Fruit fly (Drosophila melanogaster) whole organism, embryonic: ENCODE results near the gene CG13144.
A peak's percentile ranks its signal among the peaks of the same experiment; 100 is the strongest.

Experiments
- CG10431 ChIP-seq: fragments of 200-800 bp; sonication (Bioruptor generic); optimal IDR thresholded peaks from 3 replicates; lab custom pipeline; 2018; ENCODE audit warnings: missing biosample characterization, mild to moderate bottlenecking, missing genetic modification characterization
- CG10959 ChIP-seq: fragments of 200-800 bp; sonication (Bioruptor generic); IDR thresholded peaks from 2 replicates; pipeline ENCODE4 v1.3.6; 2022; ENCODE audit warnings: missing biosample characterization, missing genetic modification characterization
- CG10979 ChIP-seq: fragments of 200-800 bp; sonication (Bioruptor generic); optimal IDR thresholded peaks from 2 replicates; lab custom pipeline; 2018; ENCODE audit warnings: missing biosample characterization, mild to moderate bottlenecking, missing genetic modification characterization, moderate library complexity
- CG11247 ChIP-seq: fragments of 200-800 bp; sonication (Bioruptor generic); IDR thresholded peaks from 2 replicates; pipeline ENCODE4 v1.3.6; 2022; ENCODE audit warnings: missing biosample characterization, missing genetic modification characterization
- CG11560 ChIP-seq: fragments of 200-800 bp; sonication (Bioruptor generic); IDR thresholded peaks from 3 replicates; pipeline ENCODE4 v1.3.6; 2022; ENCODE audit warnings: missing biosample characterization, missing genetic modification characterization
- CG12219 ChIP-seq: fragments of 200-800 bp; sonication (Bioruptor generic); optimal IDR thresholded peaks from 3 replicates; lab custom pipeline; 2018; ENCODE audit warnings: missing biosample characterization, mild to moderate bottlenecking, missing genetic modification characterization
- CG12299 ChIP-seq: fragments of 200-800 bp; sonication (Bioruptor generic); optimal IDR thresholded peaks from 2 replicates; lab custom pipeline; 2018; ENCODE audit warnings: missing biosample characterization, mild to moderate bottlenecking, missing genetic modification characterization
- CG13624 ChIP-seq: fragments of 200-800 bp; sonication (Bioruptor generic); optimal IDR thresholded peaks from 2 replicates; lab custom pipeline; 2016; ENCODE audit warnings: missing biosample characterization, missing genetic modification characterization
- CG14014 ChIP-seq: fragments of 200-800 bp; sonication (Bioruptor generic); IDR thresholded peaks from 2 replicates; pipeline ENCODE4 v1.3.6; 2022; ENCODE audit warnings: missing biosample characterization, missing genetic modification characterization
- CG15601 ChIP-seq: fragments of 200-800 bp; sonication (Bioruptor generic); optimal IDR thresholded peaks from 3 replicates; lab custom pipeline; 2019; ENCODE audit warnings: missing biosample characterization, mild to moderate bottlenecking, missing genetic modification characterization, moderate library complexity
- CG15696 ChIP-seq: fragments of 200-800 bp; sonication (Bioruptor generic); optimal IDR thresholded peaks from 2 replicates; lab custom pipeline; 2019; ENCODE audit warnings: missing biosample characterization, mild to moderate bottlenecking, missing genetic modification characterization, moderate library complexity
- CG17359 ChIP-seq: fragments of 200-800 bp; sonication (Bioruptor generic); optimal IDR thresholded peaks from 3 replicates; lab custom pipeline; 2018; ENCODE audit warnings: missing biosample characterization, mild to moderate bottlenecking, missing genetic modification characterization, moderate library complexity
- CG17612 ChIP-seq: fragments of 200-800 bp; sonication (Bioruptor generic); IDR thresholded peaks from 2 replicates; pipeline ENCODE4 v1.3.6; 2022; ENCODE audit warnings: missing biosample characterization, missing genetic modification characterization
- CG18764 ChIP-seq: fragments of 200-800 bp; sonication (Bioruptor generic); optimal IDR thresholded peaks from 3 replicates; lab custom pipeline; 2016; ENCODE audit warnings: missing biosample characterization, missing genetic modification characterization
- CG4424 ChIP-seq: fragments of 200-800 bp; sonication (Bioruptor generic); optimal IDR thresholded peaks from 3 replicates; lab custom pipeline; 2016; ENCODE audit warnings: missing biosample characterization, missing genetic modification characterization
- CG4707 ChIP-seq: fragments of 200-800 bp; sonication (Bioruptor generic); optimal IDR thresholded peaks from 2 replicates; lab custom pipeline; 2018; ENCODE audit warnings: missing biosample characterization, mild to moderate bottlenecking, missing genetic modification characterization, moderate library complexity
- CG6791 ChIP-seq: fragments of 200-800 bp; sonication (Bioruptor generic); IDR thresholded peaks from 3 replicates; pipeline ENCODE4 v1.3.6; 2022; ENCODE audit warnings: missing biosample characterization, missing genetic modification characterization; ENCODE audit not compliant: partially characterized antibody
- CG7556 ChIP-seq: fragments of 200-800 bp; sonication (Bioruptor generic); optimal IDR thresholded peaks from 2 replicates; lab custom pipeline; 2017; ENCODE audit warnings: missing biosample characterization, mild to moderate bottlenecking, missing genetic modification characterization
- CG9437 ChIP-seq: fragments of 200-800 bp; sonication (Bioruptor generic); optimal IDR thresholded peaks from 2 replicates; lab custom pipeline; 2018; ENCODE audit warnings: missing biosample characterization, mild to moderate bottlenecking, missing genetic modification characterization
- CG9817 ChIP-seq: fragments of 200-800 bp; sonication (Bioruptor generic); optimal IDR thresholded peaks from 2 replicates; lab custom pipeline; 2018; ENCODE audit warnings: missing biosample characterization, mild to moderate bottlenecking, missing genetic modification characterization, moderate library complexity
- CHES-1-like ChIP-seq: fragments of 200-800 bp; sonication (Bioruptor generic); optimal IDR thresholded peaks from 2 replicates; lab custom pipeline; 2016; ENCODE audit warnings: missing biosample characterization, missing genetic modification characterization
- CTCF ChIP-seq: fragments of 200-800 bp; sonication (Bioruptor generic); optimal IDR thresholded peaks from 2 replicates; lab custom pipeline; 2017; ENCODE audit warnings: missing biosample characterization, mild to moderate bottlenecking, missing genetic modification characterization, moderate library complexity
- Camta ChIP-seq: fragments of 200-800 bp; sonication (Bioruptor generic); optimal IDR thresholded peaks from 2 replicates; lab custom pipeline; 2016; ENCODE audit warnings: missing biosample characterization, missing genetic modification characterization
- D19B ChIP-seq: fragments of 200-800 bp; sonication (Bioruptor generic); optimal IDR thresholded peaks from 2 replicates; lab custom pipeline; 2017; ENCODE audit warnings: missing biosample characterization, mild to moderate bottlenecking, missing genetic modification characterization
- Doc3 ChIP-seq: fragments of 200-800 bp; sonication (Bioruptor generic); IDR thresholded peaks from 3 replicates; pipeline ENCODE4 v1.3.6; 2022; ENCODE audit warnings: missing biosample characterization, missing genetic modification characterization; ENCODE audit not compliant: partially characterized antibody
- Fer2 ChIP-seq: fragments of 200-800 bp; sonication (Bioruptor generic); optimal IDR thresholded peaks from 2 replicates; lab custom pipeline; 2018; ENCODE audit warnings: missing biosample characterization, mild to moderate bottlenecking, missing genetic modification characterization, moderate library complexity
- Gug ChIP-seq: fragments of 200-800 bp; sonication (Bioruptor generic); IDR thresholded peaks from 4 replicates; pipeline ENCODE4 v1.3.6; 2022; ENCODE audit warnings: missing biosample characterization, missing genetic modification characterization
- Hsf ChIP-seq: fragments of 200-800 bp; sonication (Bioruptor generic); optimal IDR thresholded peaks from 3 replicates; lab custom pipeline; 2016; ENCODE audit warnings: missing biosample characterization, missing genetic modification characterization
- Meics ChIP-seq: fragments of 200-800 bp; sonication (Bioruptor generic); optimal IDR thresholded peaks from 2 replicates; lab custom pipeline; 2017; ENCODE audit warnings: missing biosample characterization, mild to moderate bottlenecking, missing genetic modification characterization
- NC2α ChIP-seq: fragments of 200-800 bp; sonication (Bioruptor generic); optimal IDR thresholded peaks from 2 replicates; lab custom pipeline; 2016; ENCODE audit warnings: missing biosample characterization, missing genetic modification characterization
- NFAT ChIP-seq: fragments of 200-800 bp; sonication (Bioruptor generic); IDR thresholded peaks from 2 replicates; pipeline ENCODE4 v1.3.6; 2022; ENCODE audit warnings: missing biosample characterization, missing genetic modification characterization
- PHDP ChIP-seq: fragments of 200-800 bp; sonication (Bioruptor generic); optimal IDR thresholded peaks from 3 replicates; lab custom pipeline; 2018; ENCODE audit warnings: missing biosample characterization, mild to moderate bottlenecking, missing genetic modification characterization, moderate library complexity
- Rfx ChIP-seq: fragments of 200-800 bp; sonication (Bioruptor generic); IDR thresholded peaks from 2 replicates; pipeline ENCODE4 v1.3.6; 2022; ENCODE audit warnings: missing biosample characterization, missing genetic modification characterization
- Six4 ChIP-seq: fragments of 200-800 bp; sonication (Bioruptor generic); optimal IDR thresholded peaks from 2 replicates; lab custom pipeline; 2016; ENCODE audit warnings: missing biosample characterization, missing genetic modification characterization
- Sox102F ChIP-seq: fragments of 200-800 bp; sonication (Bioruptor generic); optimal IDR thresholded peaks from 2 replicates; lab custom pipeline; 2018; ENCODE audit warnings: missing biosample characterization, mild to moderate bottlenecking, missing genetic modification characterization, moderate library complexity
- al ChIP-seq: fragments of 200-800 bp; sonication (Bioruptor generic); IDR thresholded peaks from 2 replicates; pipeline ENCODE4 v1.3.6; 2022; ENCODE audit warnings: missing biosample characterization, missing genetic modification characterization
- bowl ChIP-seq: fragments of 200-800 bp; sonication (Bioruptor generic); IDR thresholded peaks from 2 replicates; pipeline ENCODE4 v1.3.6; 2022; ENCODE audit warnings: missing biosample characterization, missing genetic modification characterization
- cg ChIP-seq: fragments of 200-800 bp; sonication (Bioruptor generic); optimal IDR thresholded peaks from 3 replicates; lab custom pipeline; 2019; ENCODE audit warnings: missing biosample characterization, mild to moderate bottlenecking, missing genetic modification characterization, moderate library complexity
- chinmo ChIP-seq: fragments of 200-800 bp; sonication (Bioruptor generic); IDR thresholded peaks from 4 replicates; pipeline ENCODE4 v1.3.6; 2022; ENCODE audit warnings: missing biosample characterization, missing genetic modification characterization; ENCODE audit not compliant: partially characterized antibody
- croc ChIP-seq: fragments of 200-800 bp; sonication (Bioruptor generic); conservative IDR thresholded peaks from 3 replicates; pipeline ENCODE4 v1.3.6; 2022; ENCODE audit warnings: missing biosample characterization, missing genetic modification characterization
- dimm ChIP-seq: fragments of 200-800 bp; sonication (Bioruptor generic); IDR thresholded peaks from 2 replicates; pipeline ENCODE4 v1.3.6; 2022; ENCODE audit warnings: missing biosample characterization, missing genetic modification characterization
- fd102C ChIP-seq: fragments of 200-800 bp; sonication (Bioruptor generic); optimal IDR thresholded peaks from 2 replicates; lab custom pipeline; 2018; ENCODE audit warnings: missing biosample characterization, mild to moderate bottlenecking, missing genetic modification characterization, moderate library complexity
- gcm2 ChIP-seq: fragments of 200-800 bp; sonication (Bioruptor generic); optimal IDR thresholded peaks from 2 replicates; lab custom pipeline; 2016; ENCODE audit warnings: missing biosample characterization, missing genetic modification characterization
- gem ChIP-seq: fragments of 200-800 bp; sonication (Bioruptor generic); optimal IDR thresholded peaks from 2 replicates; lab custom pipeline; 2019; ENCODE audit warnings: missing biosample characterization, mild to moderate bottlenecking, missing genetic modification characterization, moderate library complexity
- h ChIP-seq: fragments of >200 bp; optimal IDR thresholded peaks from 2 replicates; lab custom pipeline; 2017
- kah ChIP-seq: fragments of 200-800 bp; sonication (Bioruptor generic); optimal IDR thresholded peaks from 2 replicates; lab custom pipeline; 2018; ENCODE audit warnings: missing biosample characterization, mild to moderate bottlenecking, missing genetic modification characterization
- luna ChIP-seq: fragments of 200-800 bp; sonication (Bioruptor generic); optimal IDR thresholded peaks from 2 replicates; lab custom pipeline; 2016; ENCODE audit warnings: missing biosample characterization, missing genetic modification characterization
- row ChIP-seq: fragments of 200-800 bp; sonication (Bioruptor generic); IDR thresholded peaks from 3 replicates; pipeline ENCODE4 v1.3.6; 2022; ENCODE audit warnings: missing biosample characterization, missing genetic modification characterization
- slp2 ChIP-seq: fragments of 200-800 bp; sonication (Bioruptor generic); optimal IDR thresholded peaks from 2 replicates; lab custom pipeline; 2016; ENCODE audit warnings: missing biosample characterization, missing genetic modification characterization
- sr ChIP-seq: fragments of 200-800 bp; sonication (Bioruptor generic); IDR thresholded peaks from 3 replicates; pipeline ENCODE4 v1.3.6; 2022; ENCODE audit warnings: missing biosample characterization, missing genetic modification characterization
- stc ChIP-seq: fragments of 200-800 bp; sonication (Bioruptor generic); IDR thresholded peaks from 2 replicates; pipeline ENCODE4 v1.3.6; 2022; ENCODE audit warnings: missing biosample characterization, missing genetic modification characterization
- trh ChIP-seq: fragments of 200-800 bp; sonication (Bioruptor generic); optimal IDR thresholded peaks from 2 replicates; lab custom pipeline; 2016; ENCODE audit warnings: missing biosample characterization, missing genetic modification characterization

CG13144 gene

DNA sequence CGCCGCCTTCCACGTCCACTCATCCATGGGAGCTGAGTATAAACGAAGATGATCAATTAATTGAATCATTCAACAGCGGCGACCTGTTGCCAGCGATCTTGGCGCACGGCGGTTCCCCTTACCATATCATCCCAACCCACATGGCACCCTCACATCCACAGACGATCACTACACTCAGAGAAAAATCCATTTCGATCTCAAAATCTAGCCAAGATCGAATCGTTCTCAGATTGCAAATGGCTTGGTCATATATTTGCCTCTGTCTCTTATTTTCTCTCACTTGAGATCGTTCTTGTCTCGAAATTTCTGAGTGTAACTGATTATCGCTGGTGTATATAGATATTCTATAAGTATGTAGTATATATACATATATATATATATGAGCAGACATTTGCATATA is 22.9 kb downstream of the CG13144 start (continued):
- no peak for TF ChIP-seq CG18764 (GFP tag; lab: Kevin White, UChicago)
- no peak for TF ChIP-seq h (lab: Kevin White, UChicago)
- TF ChIP-seq CG12299 (tag; lab: Kevin White, UChicago) = no peak
- TF ChIP-seq Sox102F (GFP tag; lab: Kevin White, UChicago) = peak; percentile 65
- peak; percentile 58; the same call in 1 of the 2 replicates for TF ChIP-seq CG14014
- peak; percentile 81 for TF ChIP-seq row (GFP tag; lab: Robert Waterston, UW)
- no peak for TF ChIP-seq fd102C
- peak; percentile 44 for TF ChIP-seq CG10979 (tag; lab: Kevin White, UChicago)
- TF ChIP-seq CG11247 = peak; percentile 55; the same call in 1 of the 2 replicates
- no peak for TF ChIP-seq CG9437 (GFP tag; lab: Kevin White, UChicago)
- no peak for TF ChIP-seq CG11560 (tag; lab: Robert Waterston, UW)
- no peak for TF ChIP-seq luna (GFP tag; lab: Kevin White, UChicago)
- peak; percentile 67 for TF ChIP-seq CG17359 (tag; lab: Kevin White, UChicago)
- TF ChIP-seq CG6791 = no peak
- TF ChIP-seq kah (GFP tag; lab: Kevin White, UChicago) = peak; percentile 90
- TF ChIP-seq CHES-1-like (GFP tag; lab: Kevin White, UChicago) = no peak
- peak; percentile 38 for TF ChIP-seq CG12219 (GFP tag; lab: Kevin White, UChicago)
- no peak for TF ChIP-seq Hsf (GFP tag; lab: Kevin White, UChicago)
- peak; percentile 12 for TF ChIP-seq D19B (GFP tag; lab: Kevin White, UChicago)
- peak; percentile 41; the same call in 2 of the 4 replicates for TF ChIP-seq Gug (GFP tag; lab: Robert Waterston, UW)
- TF ChIP-seq CTCF (GFP tag; lab: Kevin White, UChicago) = no peak
- TF ChIP-seq slp2 (GFP tag; lab: Kevin White, UChicago) = no peak
- peak; percentile 25 for TF ChIP-seq Fer2 (tag; lab: Kevin White, UChicago)
- TF ChIP-seq Rfx (GFP tag; lab: Robert Waterston, UW) = peak; percentile 86
- peak; percentile 64 for TF ChIP-seq CG9817 (tag; lab: Kevin White, UChicago)
- TF ChIP-seq Camta (GFP tag; lab: Kevin White, UChicago) = no peak
- TF ChIP-seq trh (GFP tag; lab: Kevin White, UChicago) = no peak
- no peak for TF ChIP-seq NC2α (GFP tag; lab: Kevin White, UChicago)
- TF ChIP-seq NFAT (GFP tag; lab: Robert Waterston, UW) = peak; percentile 78
- TF ChIP-seq CG7556 (GFP tag; lab: Kevin White, UChicago) = peak; percentile 15
- no peak for TF ChIP-seq chinmo (GFP tag; lab: Robert Waterston, UW)
- peak; percentile 18 for TF ChIP-seq Six4 (GFP tag; lab: Kevin White, UChicago)
- peak; percentile 69 for TF ChIP-seq gem (tag; lab: Kevin White, UChicago)
- TF ChIP-seq Meics (GFP tag; lab: Kevin White, UChicago) = peak; percentile 62
- TF ChIP-seq CG4424 (GFP tag; lab: Kevin White, UChicago) = peak; percentile 27
- TF ChIP-seq PHDP (tag; lab: Kevin White, UChicago) = peak; percentile 59
- TF ChIP-seq gcm2 (GFP tag; lab: Kevin White, UChicago) = no peak
- no peak for TF ChIP-seq cg (GFP tag; lab: Kevin White, UChicago)
- TF ChIP-seq CG13624 (GFP tag; lab: Kevin White, UChicago) = peak; percentile 10
- TF ChIP-seq dimm (GFP tag; lab: Robert Waterston, UW) = no peak
- peak; percentile 35 for TF ChIP-seq CG15601 (tag; lab: Kevin White, UChicago)
- 0 out of 3 replicates have a peak, but pooled peaks have one; percentile 14 for TF ChIP-seq croc (GFP tag; lab: Robert Waterston, UW)
- peak; percentile 43; the same call in 1 of the 2 replicates for TF ChIP-seq CG17612 (GFP tag; lab: Robert Waterston, UW)
- TF ChIP-seq Doc3 (GFP tag; lab: Robert Waterston, UW) = no peak
- peak; percentile 83 for TF ChIP-seq sr
- no peak for TF ChIP-seq CG10959 (GFP tag; lab: Robert Waterston, UW)
- TF ChIP-seq bowl = peak; percentile 28; the same call in 1 of the 2 replicates
- TF ChIP-seq CG4707 = no peak
- no peak for TF ChIP-seq CG15696 (tag; lab: Kevin White, UChicago)
- TF ChIP-seq CG10431 (GFP tag; lab: Kevin White, UChicago) = no peak
- 0 out of 2 replicates have a peak, but pooled peaks have one; percentile 24 for TF ChIP-seq stc (GFP tag; lab: Robert Waterston, UW)
- TF ChIP-seq al (GFP tag; lab: Robert Waterston, UW) = peak; percentile 57
